Worm (Caenorhabditis elegans) whole organism, young adult: ENCODE results near the gene Y55D5A.3.
A peak's percentile ranks its signal among the peaks of the same experiment; 100 is the strongest.

Experiments
- F22D6.2 ChIP-seq: sonication (generic microtip); optimal IDR thresholded peaks from 2 replicates; lab custom pipeline; 2016; ENCODE audit warnings: mild to moderate bottlenecking, missing genetic modification characterization, missing compliant biosample characterization
- F33H1.4 ChIP-seq: fragments of 200-800 bp; sonication (Bioruptor generic); IDR thresholded peaks from 2 replicates; pipeline ENCODE4 v1.3.6; 2022; ENCODE audit warnings: missing genetic modification reagents, missing genetic modification characterization, missing compliant biosample characterization
- F57A8.1 ChIP-seq: fragments of 200-800 bp; sonication (Bioruptor generic); optimal IDR thresholded peaks from 2 replicates; lab custom pipeline; 2018; ENCODE audit warnings: mild to moderate bottlenecking, missing genetic modification characterization, moderate library complexity, missing compliant biosample characterization
- T07F8.4 ChIP-seq: sonication (generic microtip); optimal IDR thresholded peaks from 2 replicates; lab custom pipeline; 2016; ENCODE audit warnings: mild to moderate bottlenecking, missing genetic modification characterization, moderate library complexity, missing compliant biosample characterization
- Y53F4B.3 ChIP-seq: fragments of 200-800 bp; sonication (Bioruptor generic); IDR thresholded peaks from 2 replicates; pipeline ENCODE4 v1.3.6; 2022; ENCODE audit warnings: missing genetic modification reagents, missing genetic modification characterization, missing compliant biosample characterization
- Y53G8AR.9 ChIP-seq: fragments of 200-800 bp; sonication (Bioruptor generic); conservative IDR thresholded peaks from 2 replicates; pipeline ENCODE4 v1.3.6; 2022; ENCODE audit warnings: missing genetic modification reagents, missing genetic modification characterization, missing compliant biosample characterization
- athp-1 ChIP-seq: sonication (generic microtip); optimal IDR thresholded peaks from 2 replicates; lab custom pipeline; 2017; ENCODE audit warnings: mild to moderate bottlenecking, missing genetic modification characterization, missing compliant biosample characterization
- bed-1 ChIP-seq: fragments of 200-800 bp; sonication (Bioruptor generic); IDR thresholded peaks from 2 replicates; pipeline ENCODE4 v1.3.6; 2022; ENCODE audit warnings: missing genetic modification reagents, missing genetic modification characterization, missing compliant biosample characterization
- cebp-2 ChIP-seq: fragments of 200-800 bp; sonication (Bioruptor generic); IDR thresholded peaks from 2 replicates; pipeline ENCODE4 v1.3.6; 2022; ENCODE audit warnings: missing genetic modification characterization, missing compliant biosample characterization
- ceh-27 ChIP-seq: fragments of 200-800 bp; sonication (Bioruptor generic); optimal IDR thresholded peaks from 2 replicates; lab custom pipeline; 2018; ENCODE audit warnings: mild to moderate bottlenecking, missing genetic modification characterization, moderate library complexity, missing compliant biosample characterization
- efl-1 ChIP-seq: fragments of 150-350 bp; optimal IDR thresholded peaks from 2 replicates; lab custom pipeline; 2014; ENCODE audit warnings: missing biosample characterization, missing genetic modification reagents, missing genetic modification characterization
- egl-44 ChIP-seq: fragments of 200-800 bp; sonication (Bioruptor generic); IDR thresholded peaks from 2 replicates; pipeline ENCODE4 v1.3.6; 2022; ENCODE audit warnings: missing genetic modification reagents, missing genetic modification characterization, missing compliant biosample characterization
- egrh-3 ChIP-seq: fragments of 200-800 bp; sonication (Bioruptor generic); IDR thresholded peaks from 2 replicates; pipeline ENCODE4 v1.3.6; 2022; ENCODE audit warnings: missing genetic modification reagents, missing genetic modification characterization, missing compliant biosample characterization
- hmg-1.2 ChIP-seq: fragments of 200-800 bp; sonication (Bioruptor generic); IDR thresholded peaks from 2 replicates; pipeline ENCODE4 v1.3.6; 2022; ENCODE audit warnings: missing genetic modification reagents, missing genetic modification characterization, missing compliant biosample characterization
- hmg-20 ChIP-seq: fragments of 200-800 bp; sonication (Bioruptor generic); IDR thresholded peaks from 2 replicates; pipeline ENCODE4 v1.3.6; 2022; ENCODE audit warnings: missing genetic modification reagents, missing genetic modification characterization, missing compliant biosample characterization
- lin-54 ChIP-seq: fragments of 200-800 bp; sonication (Bioruptor generic); optimal IDR thresholded peaks from 2 replicates; lab custom pipeline; 2018; ENCODE audit warnings: mild to moderate bottlenecking, missing genetic modification characterization, missing compliant biosample characterization
- lir-1 ChIP-seq: fragments of 200-800 bp; sonication (Bioruptor generic); conservative IDR thresholded peaks from 2 replicates; pipeline ENCODE4 v1.3.6; 2022; ENCODE audit warnings: missing genetic modification reagents, missing genetic modification characterization, missing compliant biosample characterization
- lsl-1 ChIP-seq: fragments of 200-800 bp; sonication (Bioruptor generic); optimal IDR thresholded peaks from 2 replicates; lab custom pipeline; 2018; ENCODE audit warnings: mild to moderate bottlenecking, missing genetic modification characterization, moderate library complexity, missing compliant biosample characterization
- madf-6 ChIP-seq: fragments of 200-800 bp; sonication (Bioruptor generic); IDR thresholded peaks from 2 replicates; pipeline ENCODE4 v1.3.6; 2022; ENCODE audit warnings: missing genetic modification reagents, missing genetic modification characterization, missing compliant biosample characterization
- mcd-1 ChIP-seq: fragments of 200-800 bp; sonication (Bioruptor generic); IDR thresholded peaks from 2 replicates; pipeline ENCODE4 v1.3.6; 2022; ENCODE audit warnings: missing genetic modification reagents, missing genetic modification characterization, missing compliant biosample characterization
- nfyb-1 ChIP-seq: fragments of 200-800 bp; sonication (Bioruptor generic); IDR thresholded peaks from 2 replicates; pipeline ENCODE4 v1.3.6; 2022; ENCODE audit warnings: missing genetic modification reagents, missing genetic modification characterization, missing compliant biosample characterization
- nhr-27 ChIP-seq: fragments of 200-800 bp; sonication (Bioruptor generic); optimal IDR thresholded peaks from 2 replicates; lab custom pipeline; 2018; ENCODE audit warnings: mild to moderate bottlenecking, missing genetic modification characterization, moderate library complexity, missing compliant biosample characterization
- rpc-1 ChIP-seq, 2 experiments: fragments of 150-350 bp in 1 of 2; sonication (generic microtip) in 1 of 2; optimal IDR thresholded peaks; 2 replicates each; lab custom pipeline; 2014 to 2018; ENCODE audit warnings: missing biosample characterization in 1 of 2, missing genetic modification characterization in 1 of 2, missing genetic modification reagents in 1 of 2, missing genotype in 1 of 2
- somi-1 ChIP-seq: fragments of 200-800 bp; sonication (Bioruptor generic); optimal IDR thresholded peaks from 2 replicates; lab custom pipeline; 2018; ENCODE audit warnings: mild to moderate bottlenecking, missing genetic modification characterization, missing compliant biosample characterization
- sptf-2 ChIP-seq: fragments of 200-800 bp; sonication (Bioruptor generic); optimal IDR thresholded peaks from 2 replicates; lab custom pipeline; 2018; ENCODE audit warnings: mild to moderate bottlenecking, missing genetic modification characterization, missing compliant biosample characterization
- tlf-1 ChIP-seq: fragments of 200-800 bp; sonication (Bioruptor generic); optimal IDR thresholded peaks from 2 replicates; lab custom pipeline; 2018; ENCODE audit warnings: mild to moderate bottlenecking, missing genetic modification characterization, missing compliant biosample characterization
- unc-130 ChIP-seq: sonication (generic microtip); optimal IDR thresholded peaks from 2 replicates; lab custom pipeline; 2016; ENCODE audit warnings: missing genetic modification reagents, missing genetic modification characterization, missing compliant biosample characterization
- unc-62 ChIP-seq: fragments of 150-350 bp; optimal IDR thresholded peaks from 2 replicates; lab custom pipeline; 2014; ENCODE audit warnings: missing biosample characterization, missing genetic modification reagents, missing genetic modification characterization
- zfh-2 ChIP-seq: fragments of 200-800 bp; sonication (Bioruptor generic); conservative IDR thresholded peaks from 2 replicates; pipeline ENCODE4 v1.3.6; 2022; ENCODE audit warnings: missing genetic modification reagents, missing genetic modification characterization, missing compliant biosample characterization
- ztf-22 ChIP-seq: fragments of 200-800 bp; sonication (Bioruptor generic); optimal IDR thresholded peaks from 2 replicates; lab custom pipeline; 2018; ENCODE audit warnings: mild to moderate bottlenecking, missing genetic modification characterization, moderate library complexity, missing compliant biosample characterization

The Y55D5A.3 gene

DNA sequence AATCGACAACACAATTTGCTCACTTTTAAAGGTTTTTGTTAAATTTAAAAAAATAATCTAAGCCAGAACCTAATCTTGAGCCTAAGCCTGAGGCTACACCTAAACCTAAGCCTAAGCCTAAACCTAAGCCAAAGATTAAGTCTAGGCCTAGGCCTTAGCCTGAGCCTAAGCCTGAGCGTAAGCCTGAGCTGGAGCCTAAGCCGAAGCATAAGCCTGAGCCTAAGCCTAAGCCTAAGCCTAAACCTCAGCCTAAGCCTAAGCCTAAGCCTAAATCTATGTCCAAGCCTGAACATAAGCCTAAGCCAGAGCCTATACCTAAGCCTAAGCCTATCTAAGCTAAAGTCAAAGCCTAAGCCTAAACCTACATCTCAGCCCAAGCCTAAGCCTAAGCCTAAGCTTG, 37.8 kb downstream of the Y55D5A.3 start:
- no peak for TF ChIP-seq rpc-1 (optimal IDR thresholded peaks at IDR 0.05; lab: Kevin White, UChicago)
- TF ChIP-seq rpc-1 (tag; optimal IDR thresholded peaks at IDR 0.05; lab: Kevin White, UChicago): no peak
- no peak for TF ChIP-seq hmg-20 (GFP tag; lab: Robert Waterston, UW)
- TF ChIP-seq Y53F4B.3 (GFP tag; lab: Robert Waterston, UW): no peak
- TF ChIP-seq madf-6 (GFP tag; lab: Robert Waterston, UW): no peak
- TF ChIP-seq nhr-27 (tag; lab: Kevin White, UChicago): no peak
- TF ChIP-seq, all 124 proteins: peak for 0

- TF ChIP-seq efl-1 (GFP tag; lab: Kevin White, UChicago): no peak
- TF ChIP-seq F22D6.2: no peak
- TF ChIP-seq mcd-1 (GFP tag; lab: Robert Waterston, UW): no peak
- no peak for TF ChIP-seq lsl-1 (GFP tag; lab: Kevin White, UChicago)
- no peak for TF ChIP-seq lir-1 (GFP tag; lab: Robert Waterston, UW)
- TF ChIP-seq F33H1.4 (GFP tag; lab: Robert Waterston, UW): no peak
- TF ChIP-seq unc-130 (GFP tag; lab: Kevin White, UChicago): no peak
- TF ChIP-seq ceh-27: no peak
- TF ChIP-seq somi-1 (GFP tag; lab: Kevin White, UChicago): no peak
- no peak for TF ChIP-seq bed-1 (GFP tag; lab: Robert Waterston, UW)
- no peak for TF ChIP-seq ztf-22 (GFP tag; lab: Kevin White, UChicago)
Measured at ce11 chrIII:2924658-2925057, 50.9 kb downstream of the Y55D5A.3 start, which contains the start of gene R10F2.5. Gene R10F2.5, minus strand, starts transcription at chrIII:2924758.

DNA sequence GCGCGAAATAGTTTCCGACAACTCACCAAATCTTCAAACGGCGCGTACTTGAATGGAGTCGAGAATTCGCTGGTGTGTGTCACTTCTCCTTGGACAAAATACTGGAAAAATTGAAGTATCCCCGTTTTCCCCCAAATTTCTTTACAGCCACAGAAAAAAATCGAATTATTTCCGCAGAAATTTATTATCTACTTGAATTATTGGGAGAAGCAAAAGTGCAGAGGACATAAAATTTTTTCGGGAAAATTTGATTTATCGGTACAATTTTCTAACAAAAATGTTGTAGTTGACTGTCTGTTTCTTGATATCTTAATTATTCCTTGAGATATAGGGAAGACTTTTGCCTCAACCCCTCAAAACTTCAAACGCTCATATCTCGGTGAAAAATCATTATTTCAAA, 52.6 kb downstream of the Y55D5A.3 start, which contains the start of gene R10F2.4:
Gene R10F2.4, minus strand, starts transcription at position 101 of the 400 bp plus-strand sequence.
- no peak for TF ChIP-seq lin-54 (GFP tag; lab: Kevin White, UChicago)
- TF ChIP-seq T07F8.4 (tag; lab: Kevin White, UChicago): no peak
- no peak for TF ChIP-seq egl-44
- no peak for TF ChIP-seq unc-130 (GFP tag; lab: Kevin White, UChicago)
- TF ChIP-seq egrh-3 (GFP tag; lab: Robert Waterston, UW): no peak
- TF ChIP-seq unc-62 (GFP tag; lab: Kevin White, UChicago): no peak
- no peak for TF ChIP-seq nfyb-1 (GFP tag; lab: Robert Waterston, UW)
- TF ChIP-seq tlf-1 (GFP tag; lab: Kevin White, UChicago): no peak
- no peak for TF ChIP-seq ztf-22 (GFP tag; lab: Kevin White, UChicago)
- TF ChIP-seq zfh-2 (GFP tag; lab: Robert Waterston, UW): no peak
- TF ChIP-seq Y53G8AR.9 (GFP tag; lab: Robert Waterston, UW): no peak

DNA sequence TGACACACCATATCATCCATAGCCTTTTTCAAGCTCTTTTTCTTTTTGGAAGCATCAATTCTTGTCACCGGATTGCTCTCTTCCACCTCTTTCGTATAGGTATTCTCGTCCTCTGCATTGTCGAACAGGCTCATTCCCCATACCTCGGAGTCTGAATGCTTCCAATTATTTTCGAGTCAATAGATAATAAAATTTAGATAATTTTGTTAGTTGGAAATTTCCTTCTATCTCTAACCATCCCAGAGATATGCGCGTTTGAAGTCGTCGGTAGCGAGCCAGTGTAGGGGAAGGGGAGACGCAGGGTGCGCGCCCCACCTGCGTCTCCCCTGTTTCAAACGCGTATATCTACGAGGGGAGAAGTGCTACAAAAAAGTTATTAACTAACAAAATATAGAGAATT, 54.7 kb downstream of the Y55D5A.3 start:
- no peak for TF ChIP-seq athp-1 (tag; lab: Kevin White, UChicago)
- TF ChIP-seq hmg-1.2 (GFP tag; lab: Robert Waterston, UW): peak; percentile 23; the same call in 1 of the 2 replicates
- no peak for TF ChIP-seq cebp-2 (GFP tag; lab: Robert Waterston, UW)
- no peak for TF ChIP-seq F57A8.1 (GFP tag; lab: Kevin White, UChicago)

DNA sequence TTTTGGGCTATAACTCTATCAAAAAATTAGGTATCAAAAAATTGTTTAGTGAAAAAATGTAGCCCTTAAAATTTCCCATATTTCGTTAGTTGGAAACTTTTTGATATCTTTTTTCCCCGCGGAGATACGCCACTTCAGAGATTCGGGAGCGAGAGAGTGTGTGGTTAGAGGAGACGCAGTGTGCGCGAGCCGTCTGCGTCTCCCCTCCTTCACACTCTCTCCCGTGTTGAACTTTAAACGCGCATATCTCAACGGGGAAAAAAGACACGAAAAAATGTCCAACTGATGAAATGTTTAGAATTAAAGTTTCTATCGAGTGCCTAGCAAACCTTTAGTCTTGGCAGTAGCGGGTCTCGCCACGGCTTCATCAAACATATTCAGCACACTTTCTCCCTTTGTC, 55.3 kb downstream of the Y55D5A.3 start:
- TF ChIP-seq sptf-2 (GFP tag; lab: Kevin White, UChicago) (no peak), nfyb-1 (GFP tag; lab: Robert Waterston, UW) (no peak), hmg-1.2 (GFP tag; lab: Robert Waterston, UW) (peak; percentile 73), hmg-20 (GFP tag; lab: Robert Waterston, UW) (no peak), zfh-2 (GFP tag; lab: Robert Waterston, UW) (peak; percentile 25; the same call in 1 of the 2 replicates)
